Worm (Caenorhabditis elegans) whole organism, L3 larva: Measurements from ENCODE around the gene prk-1.

Source experiments
- ZK546.5 ChIP-seq: sonication (generic microtip); optimal IDR thresholded peaks from 2 replicates; lab custom pipeline; 2017; ENCODE audit warnings: missing biosample characterization, missing genetic modification characterization
- aly-2 ChIP-seq: fragments of 150-350 bp; optimal IDR thresholded peaks from 2 replicates; lab custom pipeline; 2014; ENCODE audit warnings: missing biosample characterization, missing genetic modification characterization
- ama-1 ChIP-seq: fragments of 150-350 bp; optimal IDR thresholded peaks from 2 replicates; lab custom pipeline; 2018
- ceh-16 ChIP-seq: sonication (generic microtip); optimal IDR thresholded peaks from 2 replicates; lab custom pipeline; 2017; ENCODE audit warnings: missing biosample characterization, missing genetic modification characterization
- ceh-28 ChIP-seq: fragments of 150-350 bp; optimal IDR thresholded peaks from 2 replicates; lab custom pipeline; 2014; ENCODE audit warnings: missing biosample characterization, missing genetic modification reagents, missing genetic modification characterization
- daf-12 ChIP-seq: fragments of 150-350 bp; optimal IDR thresholded peaks from 2 replicates; lab custom pipeline; 2014; ENCODE audit warnings: missing biosample characterization, missing genetic modification reagents, missing genetic modification characterization
- egl-5 ChIP-seq: fragments of 150-350 bp; optimal IDR thresholded peaks from 2 replicates; lab custom pipeline; 2017; ENCODE audit warnings: missing biosample characterization, missing genetic modification reagents, missing genetic modification characterization, inconsistent platforms
- elt-1 ChIP-seq: fragments of 150-350 bp; optimal IDR thresholded peaks from 2 replicates; lab custom pipeline; 2014; ENCODE audit warnings: missing biosample characterization, missing genetic modification characterization
- elt-2 ChIP-seq: sonication (generic microtip); optimal IDR thresholded peaks from 2 replicates; lab custom pipeline; 2016; ENCODE audit warnings: missing genetic modification reagents, mild to moderate bottlenecking, missing genetic modification characterization, missing compliant biosample characterization
- eor-1 ChIP-seq, 2 experiments: fragments of 150-350 bp; optimal IDR thresholded peaks; 2 replicates each; lab custom pipeline; 2014 to 2018; ENCODE audit warnings: missing biosample characterization in 2 of 2, missing genetic modification characterization in 2 of 2
- fkh-2 ChIP-seq: fragments of 150-350 bp; optimal IDR thresholded peaks from 2 replicates; lab custom pipeline; 2014; ENCODE audit warnings: missing biosample characterization, missing genetic modification reagents, missing genetic modification characterization
- hmg-11 ChIP-seq: sonication (generic microtip); optimal IDR thresholded peaks from 2 replicates; lab custom pipeline; 2016; ENCODE audit warnings: missing genetic modification characterization, missing compliant biosample characterization
- lin-15B ChIP-seq: fragments of 150-350 bp; optimal IDR thresholded peaks from 2 replicates; lab custom pipeline; 2014; ENCODE audit warnings: missing biosample characterization, missing genetic modification characterization
- lsy-12 ChIP-seq: sonication (generic microtip); optimal IDR thresholded peaks from 2 replicates; lab custom pipeline; 2016; ENCODE audit warnings: mild to moderate bottlenecking, missing genetic modification characterization, missing compliant biosample characterization
- mdl-1 ChIP-seq: fragments of 150-350 bp; optimal IDR thresholded peaks from 2 replicates; lab custom pipeline; 2014; ENCODE audit warnings: missing biosample characterization, missing genetic modification characterization
- mml-1 ChIP-seq: fragments of 150-350 bp; sonication (generic microtip); optimal IDR thresholded peaks from 3 replicates; lab custom pipeline; 2014; ENCODE audit warnings: missing biosample characterization, missing genetic modification characterization
- nfya-1 ChIP-seq: sonication (generic microtip); optimal IDR thresholded peaks from 2 replicates; lab custom pipeline; 2017; ENCODE audit warnings: missing genetic modification characterization, mild to moderate bottlenecking, missing compliant biosample characterization, antibody characterized with exemption, moderate library complexity; ENCODE audit not compliant: insufficient read depth
- nhr-11 ChIP-seq: fragments of 150-350 bp; optimal IDR thresholded peaks from 2 replicates; lab custom pipeline; 2014; ENCODE audit warnings: missing biosample characterization, missing genetic modification characterization
- nhr-12 ChIP-seq: fragments of 150-350 bp; optimal IDR thresholded peaks from 2 replicates; lab custom pipeline; 2014; ENCODE audit warnings: missing biosample characterization, missing genetic modification characterization
- nhr-23 ChIP-seq: fragments of 150-350 bp; optimal IDR thresholded peaks from 2 replicates; lab custom pipeline; 2014; ENCODE audit warnings: missing biosample characterization, missing genetic modification reagents, missing genetic modification characterization
- nhr-237 ChIP-seq: fragments of 150-350 bp; optimal IDR thresholded peaks from 2 replicates; lab custom pipeline; 2014; ENCODE audit warnings: missing biosample characterization, missing genetic modification characterization
- nhr-25 ChIP-seq: sonication (generic microtip); optimal IDR thresholded peaks from 2 replicates; lab custom pipeline; 2017; ENCODE audit warnings: missing biosample characterization, missing genetic modification characterization
- nhr-28 ChIP-seq: fragments of 150-350 bp; optimal IDR thresholded peaks from 2 replicates; lab custom pipeline; 2014; ENCODE audit warnings: missing biosample characterization, missing genetic modification characterization
- nhr-67 ChIP-seq: fragments of 150-350 bp; optimal IDR thresholded peaks from 2 replicates; lab custom pipeline; 2014; ENCODE audit warnings: missing biosample characterization, missing genetic modification characterization
- pha-4 ChIP-seq: fragments of 150-350 bp; optimal IDR thresholded peaks from 2 replicates; lab custom pipeline; 2014; ENCODE audit warnings: missing biosample characterization, missing genetic modification reagents, missing genetic modification characterization
- sea-2 ChIP-seq: fragments of 150-350 bp; sonication (generic microtip); optimal IDR thresholded peaks from 4 replicates; lab custom pipeline; 2014; ENCODE audit warnings: missing biosample characterization, missing genetic modification reagents, missing genetic modification characterization
- tbx-2 ChIP-seq: sonication (generic microtip); optimal IDR thresholded peaks from 2 replicates; lab custom pipeline; 2016; ENCODE audit warnings: mild to moderate bottlenecking, missing genetic modification characterization, missing compliant biosample characterization
- unc-39 ChIP-seq: sonication (generic microtip); optimal IDR thresholded peaks from 4 replicates; lab custom pipeline; 2017; ENCODE audit warnings: missing biosample characterization, missing genetic modification characterization
- zag-1 ChIP-seq: fragments of 150-350 bp; optimal IDR thresholded peaks from 2 replicates; lab custom pipeline; 2014; ENCODE audit warnings: missing biosample characterization, missing genetic modification characterization
- ztf-11 ChIP-seq: fragments of 150-350 bp; optimal IDR thresholded peaks from 2 replicates; lab custom pipeline; 2014; ENCODE audit warnings: missing biosample characterization, missing genetic modification characterization

Gene prk-1

DNA sequence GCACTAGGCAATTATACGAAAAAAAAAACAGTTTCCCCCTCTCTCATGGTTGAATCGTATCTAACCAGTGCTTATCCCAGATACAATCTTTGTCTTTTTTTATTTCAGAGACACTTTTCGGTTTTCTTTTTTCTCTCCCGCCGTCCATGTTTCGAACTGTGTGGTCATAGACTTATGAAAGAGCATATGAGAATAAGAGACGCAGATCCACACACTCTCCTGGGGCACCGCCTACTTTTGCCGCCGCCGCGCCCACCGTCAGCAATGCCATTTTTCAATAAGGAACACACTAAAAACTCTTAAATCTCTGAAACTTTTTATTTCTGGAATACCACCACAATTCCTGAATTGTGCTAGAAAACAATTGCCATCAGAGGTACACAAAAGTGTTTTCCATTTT, at the start of gene prk-1:
prk-1 (plus strand) TSS at position 269 of the 400 bp plus-strand sequence.
- TF ChIP-seq elt-1 (tag; lab: Kevin White, UChicago) (peak; percentile 32), ceh-16 (tag; lab: Kevin White, UChicago) (no peak)
- TF ChIP-seq, all 47 proteins: peak for 1

ce11 chrIII:6945319-6945718, 44.6 kb upstream of the prk-1 start:
- TF ChIP-seq egl-5 (tag; lab: Kevin White, UChicago): no peak
- TF ChIP-seq nhr-23 (tag; lab: Kevin White, UChicago): no peak
- no peak for TF ChIP-seq zag-1 (tag; lab: Kevin White, UChicago)
- TF ChIP-seq nhr-28 (tag; lab: Kevin White, UChicago): no peak
- TF ChIP-seq nhr-12 (tag; lab: Kevin White, UChicago): no peak

DNA sequence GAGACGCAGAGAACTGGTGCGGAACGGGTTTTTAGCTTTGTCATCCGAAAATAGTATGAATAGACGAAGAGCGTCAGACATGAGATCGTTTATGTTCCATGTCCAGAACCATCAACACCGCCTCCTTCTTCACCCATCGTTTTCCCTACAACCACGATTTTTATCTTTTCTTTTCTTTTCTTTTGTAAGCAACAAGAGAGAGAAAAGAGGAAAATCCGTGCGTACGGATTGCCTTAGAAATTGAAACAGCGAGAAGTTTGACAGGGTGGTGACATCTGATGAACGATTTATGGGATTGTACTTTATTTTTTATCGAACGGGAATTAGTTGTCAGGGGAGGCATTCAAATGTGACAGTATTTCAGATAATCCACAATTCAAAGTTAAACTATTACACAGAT, 44.2 kb upstream of the prk-1 start, which contains the start of gene abu-13:
abu-13 (minus strand) TSS at position 152 of the 400 bp plus-strand sequence.
- peak; percentile 46 for TF ChIP-seq nhr-23 (tag; lab: Kevin White, UChicago)
- no peak for TF ChIP-seq daf-12 (tag; lab: Kevin White, UChicago)
- TF ChIP-seq, all 47 proteins: peak for 1

- TF ChIP-seq nfya-1 (tag; lab: Kevin White, UChicago): peak; percentile 32
- no peak for TF ChIP-seq fkh-2 (tag; lab: Kevin White, UChicago)
- TF ChIP-seq lin-15B (tag; lab: Kevin White, UChicago): no peak
- TF ChIP-seq eor-1 (tag; optimal IDR thresholded peaks at IDR 0.05; lab: Kevin White, UChicago): no peak
- peak; percentile 9 for TF ChIP-seq pha-4 (tag; lab: Kevin White, UChicago)
- TF ChIP-seq, all 47 proteins: peak for 2
These were observed 43.6 kb upstream of the prk-1 start, which contains the start of gene let-711 for ce11 chrIII:6946382-6946781. let-711 (plus strand) TSS chrIII:6946718.

ce11 chrIII:6947896-6948295, 42.1 kb upstream of the prk-1 start:
- TF ChIP-seq nhr-11: no peak
- no peak for TF ChIP-seq hmg-11 (tag; lab: Kevin White, UChicago)
- TF ChIP-seq ZK546.5 (tag; lab: Kevin White, UChicago): no peak
- TF ChIP-seq fkh-2 (tag; lab: Kevin White, UChicago): no peak
- no peak for TF ChIP-seq unc-39 (tag; lab: Kevin White, UChicago)
- no peak for TF ChIP-seq ztf-11 (tag; lab: Kevin White, UChicago)
- peak; percentile 78 for TF ChIP-seq pha-4 (tag; lab: Kevin White, UChicago)
- TF ChIP-seq nhr-67 (tag; lab: Kevin White, UChicago): no peak
- TF ChIP-seq lsy-12 (tag; lab: Kevin White, UChicago): no peak
- no peak for TF ChIP-seq mml-1 (tag; lab: Kevin White, UChicago)
- TF ChIP-seq nhr-12 (tag; lab: Kevin White, UChicago): no peak
- TF ChIP-seq tbx-2 (tag; lab: Kevin White, UChicago): no peak
- TF ChIP-seq lin-15B (tag; lab: Kevin White, UChicago): peak; percentile 16
- TF ChIP-seq, all 47 proteins: peak for 2

DNA sequence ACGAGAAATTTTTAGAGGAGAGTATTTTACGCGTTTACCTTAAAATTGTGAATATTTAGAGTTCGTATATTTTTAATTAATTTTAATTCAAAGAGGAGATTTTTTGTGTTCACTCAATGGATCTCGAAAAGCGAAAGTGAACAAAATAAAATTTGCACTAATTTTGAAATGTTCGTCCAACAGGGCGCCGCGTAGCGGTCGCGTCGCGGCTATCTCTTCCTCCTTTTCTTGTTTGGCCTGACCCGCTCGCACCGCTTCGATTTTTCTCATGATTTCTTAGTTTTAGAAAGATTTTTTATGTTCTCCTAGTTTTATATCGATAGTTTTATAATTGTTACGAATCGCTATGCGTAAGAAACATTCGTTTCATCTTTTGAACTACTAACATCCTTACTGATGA, 38.5 kb upstream of the prk-1 start:
- TF ChIP-seq hmg-11 (tag; lab: Kevin White, UChicago) (peak; percentile 29), nhr-237 (no peak), ceh-28 (tag; lab: Kevin White, UChicago) (no peak), ama-1 (lab: Kevin White, UChicago) (peak; percentile 7), nfya-1 (tag; lab: Kevin White, UChicago) (peak; percentile 51)
- TF ChIP-seq, all 47 proteins: peak for 3

- TF ChIP-seq lin-15B (tag; lab: Kevin White, UChicago): no peak
- no peak for TF ChIP-seq nhr-25 (tag; lab: Kevin White, UChicago)
- TF ChIP-seq elt-2: no peak
- no peak for TF ChIP-seq mdl-1 (tag; lab: Kevin White, UChicago)
- TF ChIP-seq nhr-237: no peak
- no peak for TF ChIP-seq nhr-28 (tag; lab: Kevin White, UChicago)
- TF ChIP-seq sea-2 (GFP tag; lab: Kevin White, UChicago): no peak
- no peak for TF ChIP-seq fkh-2 (tag; lab: Kevin White, UChicago)
- no peak for TF ChIP-seq lsy-12 (tag; lab: Kevin White, UChicago)
- TF ChIP-seq aly-2 (tag; lab: Kevin White, UChicago): no peak
- no peak for TF ChIP-seq ZK546.5 (tag; lab: Kevin White, UChicago)
These were observed 36.6 kb upstream of the prk-1 start for ce11 chrIII:6953373-6953772.
